Worm (Caenorhabditis elegans) whole organism, late embryonic: ENCODE data around the gene asp-18.
"Not testable (repeated sequence)": the region's sequence is repeated elsewhere in the genome, so short reads cannot be mapped to it uniquely, and the experiment has no call there.

Source experiments
- C08G9.2 ChIP-seq: sonication (generic microtip); optimal IDR thresholded peaks from 2 replicates; lab custom pipeline; 2016; ENCODE audit warnings: mild to moderate bottlenecking, missing genetic modification characterization, moderate library complexity, missing compliant biosample characterization
- ceh-2 ChIP-seq: sonication (generic microtip); optimal IDR thresholded peaks from 2 replicates; lab custom pipeline; 2016; ENCODE audit warnings: missing genotype, missing genetic modification characterization, missing compliant biosample characterization
- ceh-24 ChIP-seq: sonication (generic microtip); optimal IDR thresholded peaks from 2 replicates; lab custom pipeline; 2016; ENCODE audit warnings: mild to moderate bottlenecking, missing genetic modification characterization, missing compliant biosample characterization
- ceh-48 ChIP-seq: sonication (generic microtip); optimal IDR thresholded peaks from 2 replicates; lab custom pipeline; 2016; ENCODE audit warnings: missing genetic modification characterization, inconsistent platforms, missing compliant biosample characterization
- ceh-9 ChIP-seq: sonication (generic microtip); optimal IDR thresholded peaks from 2 replicates; lab custom pipeline; 2016; ENCODE audit warnings: mild to moderate bottlenecking, missing genetic modification characterization, inconsistent platforms, missing compliant biosample characterization
- che-1 ChIP-seq: sonication (generic microtip); optimal IDR thresholded peaks from 2 replicates; lab custom pipeline; 2016; ENCODE audit warnings: mild to moderate bottlenecking, missing genetic modification characterization, missing compliant biosample characterization
- dmd-4 ChIP-seq: sonication (generic microtip); optimal IDR thresholded peaks from 2 replicates; lab custom pipeline; 2016; ENCODE audit warnings: borderline replicate concordance, missing genetic modification characterization, missing compliant biosample characterization
- dve-1 ChIP-seq: sonication (generic microtip); optimal IDR thresholded peaks from 2 replicates; lab custom pipeline; 2017; ENCODE audit warnings: antibody characterized with exemption, mild to moderate bottlenecking, missing genetic modification characterization, missing compliant biosample characterization
- elt-2 ChIP-seq: sonication (generic microtip); optimal IDR thresholded peaks from 2 replicates; lab custom pipeline; 2016; ENCODE audit warnings: missing genetic modification reagents, missing genetic modification characterization, missing compliant biosample characterization
- elt-4 ChIP-seq: sonication (generic microtip); optimal IDR thresholded peaks from 2 replicates; lab custom pipeline; 2016; ENCODE audit warnings: missing genetic modification characterization, missing compliant biosample characterization
- ets-4 ChIP-seq: sonication (generic microtip); optimal IDR thresholded peaks from 2 replicates; lab custom pipeline; 2016; ENCODE audit warnings: missing genetic modification characterization, missing compliant biosample characterization
- fax-1 ChIP-seq: sonication (generic microtip); optimal IDR thresholded peaks from 2 replicates; lab custom pipeline; 2016; ENCODE audit warnings: missing genotype, missing genetic modification characterization, missing compliant biosample characterization
- hlh-30 ChIP-seq: sonication (generic microtip); optimal IDR thresholded peaks from 2 replicates; lab custom pipeline; 2017; ENCODE audit warnings: antibody characterized with exemption, missing genetic modification characterization, missing compliant biosample characterization; ENCODE audit not compliant: insufficient read depth
- hlh-8 ChIP-seq: sonication (generic microtip); optimal IDR thresholded peaks from 2 replicates; lab custom pipeline; 2016; ENCODE audit warnings: missing genotype, missing genetic modification characterization, missing compliant biosample characterization
- lin-11 ChIP-seq: fragments of 200-800 bp; sonication (Bioruptor generic); optimal IDR thresholded peaks from 2 replicates; lab custom pipeline; 2018; ENCODE audit warnings: mild to moderate bottlenecking, missing genetic modification characterization, missing compliant biosample characterization
- mec-3 ChIP-seq: sonication (generic microtip); optimal IDR thresholded peaks from 2 replicates; lab custom pipeline; 2016; ENCODE audit warnings: borderline replicate concordance, missing genetic modification characterization, missing compliant biosample characterization
- npax-4 ChIP-seq: sonication (generic microtip); optimal IDR thresholded peaks from 2 replicates; lab custom pipeline; 2016; ENCODE audit warnings: missing genetic modification characterization, missing compliant biosample characterization
- odd-2 ChIP-seq: sonication (generic microtip); optimal IDR thresholded peaks from 2 replicates; lab custom pipeline; 2017; ENCODE audit warnings: antibody characterized with exemption, mild to moderate bottlenecking, missing genetic modification characterization, missing compliant biosample characterization
- pag-3 ChIP-seq: sonication (generic microtip); optimal IDR thresholded peaks from 2 replicates; lab custom pipeline; 2016; ENCODE audit warnings: missing compliant biosample characterization, missing genetic modification characterization, borderline replicate concordance
- pha-4 ChIP-seq: fragments of 150-350 bp; optimal IDR thresholded peaks from 2 replicates; lab custom pipeline; 2018; ENCODE audit warnings: missing biosample characterization, missing genetic modification reagents, missing genetic modification characterization
- pros-1 ChIP-seq: fragments of 150-350 bp; optimal IDR thresholded peaks from 2 replicates; lab custom pipeline; 2014; ENCODE audit warnings: missing biosample characterization, missing genetic modification reagents, missing genetic modification characterization
- rnt-1 ChIP-seq: sonication (generic microtip); optimal IDR thresholded peaks from 2 replicates; lab custom pipeline; 2016; ENCODE audit warnings: missing genetic modification characterization, missing compliant biosample characterization
- tbx-7 ChIP-seq: sonication (generic microtip); optimal IDR thresholded peaks from 2 replicates; lab custom pipeline; 2016; ENCODE audit warnings: missing genotype, missing genetic modification characterization, missing compliant biosample characterization
- ttx-3 ChIP-seq: sonication (generic microtip); optimal IDR thresholded peaks from 2 replicates; lab custom pipeline; 2016; ENCODE audit warnings: missing genetic modification reagents, missing genetic modification characterization, missing compliant biosample characterization
- unc-3 ChIP-seq, 2 experiments: fragments of 200-800 bp in 1 of 2; sonication (Bioruptor generic) in 1 of 2; sonication (generic microtip) in 1 of 2; conservative IDR thresholded peaks in 1 of 2; optimal IDR thresholded peaks in 1 of 2; 2 replicates each; pipeline versions ENCODE4 v1.3.6 to Lab custom; 2016 to 2022; ENCODE audit warnings: missing compliant biosample characterization in 2 of 2, missing genetic modification characterization in 2 of 2, missing genetic modification reagents in 1 of 2
- unc-42 ChIP-seq: sonication (generic microtip); optimal IDR thresholded peaks from 2 replicates; lab custom pipeline; 2016; ENCODE audit warnings: missing genotype, missing genetic modification characterization, missing compliant biosample characterization
- unc-86 ChIP-seq: sonication (generic microtip); optimal IDR thresholded peaks from 2 replicates; lab custom pipeline; 2016; ENCODE audit warnings: missing genetic modification characterization, missing compliant biosample characterization
- ztf-16 ChIP-seq: sonication (generic microtip); optimal IDR thresholded peaks from 2 replicates; lab custom pipeline; 2017; ENCODE audit warnings: missing genetic modification characterization, missing compliant biosample characterization

Gene asp-18

ce11 chrV:18771390-18771789, 39.9 kb upstream of the asp-18 start, which contains the start of gene clec-256:
TSS of gene clec-256 (plus strand) at chrV:18771690.
- no peak for TF ChIP-seq lin-11

- TF ChIP-seq hlh-8, result no peak
- no peak for TF ChIP-seq elt-2 (tag; lab: Kevin White, UChicago)
Measured at ce11 chrV:18770623-18771022, 39.1 kb upstream of the asp-18 start, which contains the start of gene clec-255. TSS of gene clec-255 (minus strand) at chrV:18770723.

- no peak for TF ChIP-seq fax-1 (tag; lab: Kevin White, UChicago)
- no peak for TF ChIP-seq hlh-8
- TF ChIP-seq elt-4 (tag; lab: Kevin White, UChicago), result no peak
- no peak for TF ChIP-seq unc-3 (GFP tag; conservative IDR thresholded peaks at IDR 0.05; lab: Robert Waterston, UW)
- TF ChIP-seq unc-3 (tag; optimal IDR thresholded peaks at IDR 0.05; lab: Kevin White, UChicago), result no peak
- TF ChIP-seq ets-4 (tag; lab: Kevin White, UChicago), result no peak
- no peak for TF ChIP-seq rnt-1 (tag; lab: Kevin White, UChicago)
- no peak for TF ChIP-seq mec-3
- TF ChIP-seq ceh-24 (tag; lab: Kevin White, UChicago), result no peak
- no peak for TF ChIP-seq che-1 (tag; lab: Kevin White, UChicago)
- no peak for TF ChIP-seq pros-1 (tag; lab: Kevin White, UChicago)
- TF ChIP-seq ceh-48 (tag; lab: Kevin White, UChicago), result no peak
Measured at ce11 chrV:18769902-18770301, 38.4 kb upstream of the asp-18 start.

- TF ChIP-seq dve-1, ceh-9, ets-4 (tag; lab: Kevin White, UChicago): not testable (repeated sequence)
Measured at ce11 chrV:18762044-18762443, 30.6 kb upstream of the asp-18 start, which contains the start of gene F11D11.22. TSS of gene F11D11.22 (plus strand) at chrV:18762344.

- TF ChIP-seq C08G9.2 (tag; lab: Kevin White, UChicago) (no peak), ceh-24 (tag; lab: Kevin White, UChicago) (no peak), pros-1 (tag; lab: Kevin White, UChicago) (no peak), hlh-30 (tag; lab: Kevin White, UChicago) (no peak), ceh-9 (tag; lab: Kevin White, UChicago) (no peak), ets-4 (tag; lab: Kevin White, UChicago) (no peak), unc-86 (tag; lab: Kevin White, UChicago) (no peak), odd-2 (tag; lab: Kevin White, UChicago) (no peak), ttx-3 (no peak), lin-11 (no peak), ztf-16 (tag; lab: Kevin White, UChicago) (no peak), pha-4 (tag; lab: Kevin White, UChicago) (no peak), dmd-4 (tag; lab: Kevin White, UChicago) (no peak), pag-3 (tag; lab: Kevin White, UChicago) (no peak)
Measured at ce11 chrV:18761078-18761477, 29.6 kb upstream of the asp-18 start, which contains the start of gene F11D11.4. TSS of gene F11D11.4 (plus strand) at chrV:18761378.

- TF ChIP-seq unc-86 (tag; lab: Kevin White, UChicago) (no peak), ceh-48 (tag; lab: Kevin White, UChicago) (no peak), tbx-7 (no peak), ceh-2 (tag; lab: Kevin White, UChicago) (no peak), npax-4 (tag; lab: Kevin White, UChicago) (no peak), pha-4 (tag; lab: Kevin White, UChicago) (no peak), mec-3 (no peak), unc-42 (tag; lab: Kevin White, UChicago) (no peak), pag-3 (tag; lab: Kevin White, UChicago) (no peak)
Measured at ce11 chrV:18760174-18760573, 28.7 kb upstream of the asp-18 start, which contains the start of gene F11D11.3. TSS of gene F11D11.3 (minus strand) at chrV:18760274.
